Fruit fly (Drosophila melanogaster): ENCODE measurements around the gene Cnx99A.

The Cnx99A gene

dm6 chr3R:29318673-29319072, 771 bp downstream of the Cnx99A start (continued):
- TF ChIP-seq gcm2 (GFP tag; optimal IDR thresholded peaks at IDR 0.05) (no peak), Jarid2 (GFP tag; optimal IDR thresholded peaks at IDR 0.05) (peak; percentile 30), CG12659 (GFP tag; optimal IDR thresholded peaks at IDR 0.05) (peak; percentile 65), CG34422 (GFP tag; IDR thresholded peaks at IDR 0.05) (peak; percentile 30; the same call in 1 of the 3 replicates), exex (tag; optimal IDR thresholded peaks at IDR 0.05) (no peak), stwl (tag; optimal IDR thresholded peaks at IDR 0.05) (no peak), CG14860 (GFP tag; IDR thresholded peaks at IDR 0.05; ENCODE audit: partially characterized antibody) (no peak), da (GFP tag; optimal IDR thresholded peaks at IDR 0.05) (peak; percentile 2), CG16863 (GFP tag; optimal IDR thresholded peaks at IDR 0.05) (peak; percentile 46), gem (tag; optimal IDR thresholded peaks at IDR 0.05) (peak; percentile 75), cato (GFP tag; optimal IDR thresholded peaks at IDR 0.05; ENCODE audit: borderline replicate concordance) (no peak), CG10543 (GFP tag; optimal IDR thresholded peaks at IDR 0.05) (peak; percentile 67), vnd (GFP tag; IDR thresholded peaks at IDR 0.05; ENCODE audit: partially characterized antibody) (no peak), sd (tag; optimal IDR thresholded peaks at IDR 0.05) (peak; percentile 72), insv (GFP tag; optimal IDR thresholded peaks at IDR 0.05) (no peak), zfh2 (GFP tag; optimal IDR thresholded peaks at IDR 0.05) (peak; percentile 43), aop (GFP tag; IDR thresholded peaks at IDR 0.05) (no peak), HLH3B (GFP tag; IDR thresholded peaks at IDR 0.05) (peak; percentile 67), Vsx1 (GFP tag; optimal IDR thresholded peaks at IDR 0.05) (peak; percentile 63), CG10959 (GFP tag; IDR thresholded peaks at IDR 0.05) (0 out of 2 replicates have a peak, but pooled peaks have one; percentile 21), vfl (GFP tag; optimal IDR thresholded peaks at IDR 0.05) (no peak), Drgx (GFP tag; IDR thresholded peaks at IDR 0.05) (peak; percentile 61), Opbp (GFP tag; IDR thresholded peaks at IDR 0.05; ENCODE audit: partially characterized antibody) (no peak), ttk (GFP tag; IDR thresholded peaks at IDR 0.05) (peak; percentile 60), CG14965 (GFP tag; optimal IDR thresholded peaks at IDR 0.05; ENCODE audit: borderline replicate concordance) (no peak), Dip3 (GFP tag; optimal IDR thresholded peaks at IDR 0.05) (peak; percentile 17), az2 (GFP tag; optimal IDR thresholded peaks at IDR 0.05) (peak; percentile 46), ac (GFP tag; optimal IDR thresholded peaks at IDR 0.05) (no peak), Max (GFP tag; optimal IDR thresholded peaks at IDR 0.05) (peak; percentile 8), CG6254 (GFP tag; optimal IDR thresholded peaks at IDR 0.05) (peak; percentile 58), CG2116 (GFP tag; optimal IDR thresholded peaks at IDR 0.05) (no peak), gcm (GFP tag; optimal IDR thresholded peaks at IDR 0.05) (peak; percentile 45), TFAM (GFP tag; optimal IDR thresholded peaks at IDR 0.05) (no peak), trh (GFP tag; optimal IDR thresholded peaks at IDR 0.05) (no peak), abd-A (tag; optimal IDR thresholded peaks at IDR 0.05) (no peak), E2f1 (GFP tag; IDR thresholded peaks at IDR 0.05) (peak; percentile 47; the same call in 1 of the 2 replicates), phol (tag; optimal IDR thresholded peaks at IDR 0.05) (peak; percentile 70), Hey (tag; optimal IDR thresholded peaks at IDR 0.05) (peak; percentile 17), disco-r (GFP tag; optimal IDR thresholded peaks at IDR 0.05) (no peak), CG6813 (GFP tag; optimal IDR thresholded peaks at IDR 0.05) (peak; percentile 62), Dbx (GFP tag; IDR thresholded peaks at IDR 0.05) (no peak), repo (GFP tag; optimal IDR thresholded peaks at IDR 0.05) (peak; percentile 9), Ssrp (tag; optimal IDR thresholded peaks at IDR 0.05) (peak; percentile 72), CG8765 (GFP tag; IDR thresholded peaks at IDR 0.05) (no peak), bsh (GFP tag; optimal IDR thresholded peaks at IDR 0.05) (peak in 1 of 2 experiments; percentile 79), CG2875 (GFP tag; optimal IDR thresholded peaks at IDR 0.05) (peak; percentile 60), Dad (GFP tag; optimal IDR thresholded peaks at IDR 0.05) (no peak), chm (GFP tag; IDR thresholded peaks at IDR 0.05) (no peak), CG43689 (GFP tag; IDR thresholded peaks at IDR 0.05) (no peak), Nf-YB (GFP tag; optimal IDR thresholded peaks at IDR 0.05) (peak; percentile 37)
